Worm (Caenorhabditis elegans) whole organism, L2 larva: ENCODE results near the gene mlt-9.
A peak's percentile ranks its signal among the peaks of the same experiment; 100 is the strongest.

Source experiments
- C34F6.9 ChIP-seq: fragments of 150-350 bp; optimal IDR thresholded peaks from 2 replicates; lab custom pipeline; 2014; ENCODE audit warnings: missing biosample characterization, missing genetic modification characterization
- Y55F3AM.14 ChIP-seq: fragments of 200-800 bp; sonication (Bioruptor generic); optimal IDR thresholded peaks from 2 replicates; lab custom pipeline; 2018; ENCODE audit warnings: mild to moderate bottlenecking, missing genetic modification characterization, missing compliant biosample characterization
- aly-2 ChIP-seq: fragments of 150-350 bp; optimal IDR thresholded peaks from 2 replicates; lab custom pipeline; 2014; ENCODE audit warnings: missing biosample characterization, missing genetic modification characterization
- ama-1 ChIP-seq: fragments of 150-350 bp; optimal IDR thresholded peaks from 2 replicates; lab custom pipeline; 2018; ENCODE audit warnings: inconsistent platforms
- lin-11 ChIP-seq: fragments of 150-350 bp; sonication (generic microtip); optimal IDR thresholded peaks from 2 replicates; lab custom pipeline; 2014; ENCODE audit warnings: missing biosample characterization, missing genetic modification characterization, inconsistent platforms, mixed read lengths
- nhr-237 ChIP-seq: fragments of 150-350 bp; optimal IDR thresholded peaks from 2 replicates; lab custom pipeline; 2014; ENCODE audit warnings: missing biosample characterization, missing genetic modification characterization
- nhr-77 ChIP-seq: fragments of 150-350 bp; optimal IDR thresholded peaks from 2 replicates; lab custom pipeline; 2014; ENCODE audit warnings: missing biosample characterization, missing genetic modification characterization
- snpc-4 ChIP-seq: fragments of 150-350 bp; optimal IDR thresholded peaks from 2 replicates; lab custom pipeline; 2014; ENCODE audit warnings: missing biosample characterization, missing genetic modification characterization
- unc-62 ChIP-seq: fragments of 150-350 bp; optimal IDR thresholded peaks from 2 replicates; lab custom pipeline; 2014; ENCODE audit warnings: missing biosample characterization, missing genetic modification reagents, missing genetic modification characterization
- ztf-1 ChIP-seq: fragments of 200-800 bp; sonication (Bioruptor generic); conservative IDR thresholded peaks from 2 replicates; pipeline ENCODE4 v1.3.6; 2022; ENCODE audit warnings: missing genetic modification characterization, missing compliant biosample characterization

ce11 chrX:15073479-15073878 is 34.1 kb downstream of the mlt-9 start:
- TF ChIP-seq snpc-4 (tag; lab: Kevin White, UChicago) (peak; percentile 62), nhr-237 (tag; lab: Kevin White, UChicago) (no peak), aly-2 (tag; lab: Kevin White, UChicago) (no peak), lin-11 (no peak), unc-62 (GFP tag; lab: Kevin White, UChicago) (no peak), Y55F3AM.14 (GFP tag; lab: Kevin White, UChicago) (no peak), ama-1 (lab: Kevin White, UChicago) (no peak), C34F6.9 (tag; lab: Kevin White, UChicago) (no peak), ztf-1 (GFP tag; lab: Robert Waterston, UW) (no peak), nhr-77 (no peak)
